Fruit fly (Drosophila melanogaster) whole organism, embryonic: ENCODE data around the gene ND-B18.

Experiments used
- Trl ChIP-seq, 3 experiments: fragments of >200 bp in 2 of 3; fragments of 200-800 bp in 1 of 3; sonication (Bioruptor generic) in 1 of 3; optimal IDR thresholded peaks; 2 replicates in 1 of 3; 3 replicates in 2 of 3; lab custom pipeline; 2016 to 2017; ENCODE audit warnings: missing biosample characterization in 1 of 3, missing genetic modification characterization in 1 of 3
- psq ChIP-seq: fragments of 200-800 bp; sonication (Bioruptor generic); optimal IDR thresholded peaks from 2 replicates; lab custom pipeline; 2017; ENCODE audit warnings: missing biosample characterization, missing genetic modification characterization

DNA sequence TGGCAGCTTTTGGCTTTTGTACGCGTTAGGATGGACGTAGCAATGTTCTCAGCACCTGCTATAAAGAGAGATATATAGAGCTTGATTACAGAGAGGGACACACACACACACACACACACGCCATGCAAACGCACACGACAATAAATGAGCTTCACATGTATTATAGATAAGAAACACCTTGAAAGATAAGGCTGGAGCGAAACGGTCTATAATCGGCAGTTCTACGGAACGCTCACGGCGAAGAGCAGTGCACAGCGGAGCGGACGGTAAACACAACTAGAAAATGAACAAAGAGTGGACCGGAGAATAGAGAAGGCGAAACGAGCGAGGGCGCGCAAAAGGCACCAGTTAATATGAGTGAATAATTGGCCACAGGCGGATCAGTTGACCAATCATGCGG lies 14.8 kb upstream of the ND-B18 start:
- TF ChIP-seq psq = no peak
- peak; percentile 10 to 72 for TF ChIP-seq Trl (optimal IDR thresholded peaks at IDR 0.05; lab: Kevin White, UChicago)
- TF ChIP-seq Trl (GFP tag; optimal IDR thresholded peaks at IDR 0.05; lab: Kevin White, UChicago) = no peak
